Worm (Caenorhabditis elegans) whole organism, mixed stage, embryonic: ENCODE results near the gene C05C10.7.

Source experiments
- M03D4.4 ChIP-seq: sonication (generic microtip); optimal IDR thresholded peaks from 2 replicates; lab custom pipeline; 2017; ENCODE audit warnings: mild to moderate bottlenecking, missing genetic modification characterization, missing compliant biosample characterization
- bed-3 ChIP-seq: fragments of 200-800 bp; sonication (Bioruptor generic); optimal IDR thresholded peaks from 3 replicates; lab custom pipeline; 2018; ENCODE audit warnings: mild to moderate bottlenecking, missing genetic modification characterization, moderate library complexity, missing compliant biosample characterization
- blmp-1 ChIP-seq: fragments of 150-350 bp; optimal IDR thresholded peaks from 2 replicates; lab custom pipeline; 2014; ENCODE audit warnings: missing biosample characterization, missing genetic modification characterization
- ceh-39 ChIP-seq: fragments of 150-350 bp; optimal IDR thresholded peaks from 2 replicates; lab custom pipeline; 2014; ENCODE audit warnings: missing biosample characterization, missing genetic modification characterization
- ceh-43 ChIP-seq: fragments of 200-800 bp; sonication (Bioruptor generic); optimal IDR thresholded peaks from 2 replicates; lab custom pipeline; 2018; ENCODE audit warnings: mild to moderate bottlenecking, missing genetic modification characterization, moderate library complexity, missing compliant biosample characterization
- ceh-83 ChIP-seq: fragments of 200-800 bp; sonication (Bioruptor generic); optimal IDR thresholded peaks from 2 replicates; lab custom pipeline; 2018; ENCODE audit warnings: mild to moderate bottlenecking, missing genetic modification characterization, missing compliant biosample characterization
- ces-1 ChIP-seq: fragments of 150-350 bp; optimal IDR thresholded peaks from 2 replicates; lab custom pipeline; 2014; ENCODE audit warnings: missing biosample characterization, missing genetic modification reagents, missing genetic modification characterization
- cnd-1 ChIP-seq: fragments of 200-800 bp; sonication (Bioruptor generic); optimal IDR thresholded peaks from 2 replicates; lab custom pipeline; 2018; ENCODE audit warnings: mild to moderate bottlenecking, missing genetic modification characterization, missing compliant biosample characterization
- drap-1 ChIP-seq: fragments of 200-800 bp; sonication (Bioruptor generic); optimal IDR thresholded peaks from 3 replicates; lab custom pipeline; 2018; ENCODE audit warnings: mild to moderate bottlenecking, missing genetic modification characterization, missing compliant biosample characterization
- elt-1 ChIP-seq: sonication (generic microtip); optimal IDR thresholded peaks from 2 replicates; lab custom pipeline; 2017; ENCODE audit warnings: missing genetic modification characterization, mild to moderate bottlenecking, missing compliant biosample characterization, antibody characterized with exemption, moderate library complexity, borderline replicate concordance; ENCODE audit not compliant: insufficient read depth
- elt-3 ChIP-seq: fragments of 150-350 bp; optimal IDR thresholded peaks from 2 replicates; lab custom pipeline; 2014; ENCODE audit warnings: missing biosample characterization, missing genetic modification characterization
- flh-1 ChIP-seq: fragments of 200-800 bp; sonication (Bioruptor generic); optimal IDR thresholded peaks from 2 replicates; lab custom pipeline; 2018; ENCODE audit warnings: mild to moderate bottlenecking, missing genetic modification characterization, moderate library complexity, missing compliant biosample characterization
- ham-2 ChIP-seq: fragments of 200-800 bp; sonication (Bioruptor generic); optimal IDR thresholded peaks from 2 replicates; lab custom pipeline; 2018; ENCODE audit warnings: mild to moderate bottlenecking, missing genetic modification characterization, missing compliant biosample characterization
- hlh-1 ChIP-seq: fragments of 150-350 bp; optimal IDR thresholded peaks from 2 replicates; lab custom pipeline; 2014; ENCODE audit warnings: missing biosample characterization, missing genetic modification reagents, missing genetic modification characterization
- lin-13 ChIP-seq: fragments of 150-350 bp; optimal IDR thresholded peaks from 2 replicates; lab custom pipeline; 2014; ENCODE audit warnings: missing biosample characterization, missing genetic modification characterization
- lin-32 ChIP-seq: fragments of 200-800 bp; sonication (Bioruptor generic); optimal IDR thresholded peaks from 2 replicates; lab custom pipeline; 2018; ENCODE audit warnings: mild to moderate bottlenecking, missing genetic modification characterization, missing compliant biosample characterization
- lsy-2 ChIP-seq: fragments of 150-350 bp; optimal IDR thresholded peaks from 2 replicates; lab custom pipeline; 2014; ENCODE audit warnings: missing biosample characterization, missing genetic modification characterization
- mab-5 ChIP-seq: fragments of 150-350 bp; optimal IDR thresholded peaks from 2 replicates; lab custom pipeline; 2014; ENCODE audit warnings: missing biosample characterization, missing genetic modification characterization
- mep-1 ChIP-seq: fragments of 150-350 bp; optimal IDR thresholded peaks from 2 replicates; lab custom pipeline; 2017; ENCODE audit warnings: missing biosample characterization, missing genetic modification reagents, missing genetic modification characterization, inconsistent platforms
- mls-2 ChIP-seq: sonication (generic microtip); optimal IDR thresholded peaks from 2 replicates; lab custom pipeline; 2016; ENCODE audit warnings: mild to moderate bottlenecking, missing genetic modification characterization, moderate library complexity, missing compliant biosample characterization
- nhr-12 ChIP-seq: fragments of 150-350 bp; optimal IDR thresholded peaks from 2 replicates; lab custom pipeline; 2014; ENCODE audit warnings: missing biosample characterization, missing genetic modification characterization
- nhr-2 ChIP-seq: fragments of 150-350 bp; optimal IDR thresholded peaks from 2 replicates; lab custom pipeline; 2014; ENCODE audit warnings: missing biosample characterization, missing genetic modification characterization
- nhr-237 ChIP-seq: fragments of 150-350 bp; optimal IDR thresholded peaks from 2 replicates; lab custom pipeline; 2014; ENCODE audit warnings: missing biosample characterization, missing genetic modification characterization
- nhr-28 ChIP-seq: fragments of 150-350 bp; optimal IDR thresholded peaks from 2 replicates; lab custom pipeline; 2014; ENCODE audit warnings: missing biosample characterization, missing genetic modification characterization
- nhr-76 ChIP-seq: sonication (generic microtip); optimal IDR thresholded peaks from 2 replicates; lab custom pipeline; 2017; ENCODE audit warnings: missing biosample characterization, missing genetic modification characterization
- pha-4 ChIP-seq: fragments of 150-350 bp; optimal IDR thresholded peaks from 2 replicates; lab custom pipeline; 2018; ENCODE audit warnings: missing biosample characterization, missing genetic modification reagents, missing genetic modification characterization
- sem-2 ChIP-seq: fragments of 200-800 bp; sonication (Bioruptor generic); optimal IDR thresholded peaks from 2 replicates; lab custom pipeline; 2018; ENCODE audit warnings: mild to moderate bottlenecking, missing genetic modification characterization, missing compliant biosample characterization
- snpc-4 ChIP-seq: fragments of 150-350 bp; optimal IDR thresholded peaks from 2 replicates; lab custom pipeline; 2014; ENCODE audit warnings: missing biosample characterization, missing genetic modification characterization
- sptf-1 ChIP-seq: sonication (generic microtip); optimal IDR thresholded peaks from 2 replicates; lab custom pipeline; 2017; ENCODE audit warnings: mild to moderate bottlenecking, missing genetic modification characterization, moderate library complexity, missing compliant biosample characterization
- tbx-8 ChIP-seq: fragments of 200-800 bp; sonication (Bioruptor generic); optimal IDR thresholded peaks from 2 replicates; lab custom pipeline; 2018; ENCODE audit warnings: mild to moderate bottlenecking, missing genetic modification characterization, moderate library complexity, missing compliant biosample characterization
- unc-120 ChIP-seq: sonication (generic microtip); optimal IDR thresholded peaks from 2 replicates; lab custom pipeline; 2017; ENCODE audit warnings: missing genetic modification characterization, missing compliant biosample characterization; ENCODE audit not compliant: poor library complexity, severe bottlenecking
- unc-39 ChIP-seq: fragments of 150-350 bp; optimal IDR thresholded peaks from 2 replicates; lab custom pipeline; 2014; ENCODE audit warnings: missing biosample characterization, missing genetic modification characterization
- unc-62 ChIP-seq: fragments of 150-350 bp; optimal IDR thresholded peaks from 2 replicates; lab custom pipeline; 2014; ENCODE audit warnings: missing biosample characterization, missing genetic modification reagents, missing genetic modification characterization
- zip-8 ChIP-seq: fragments of 150-350 bp; optimal IDR thresholded peaks from 2 replicates; lab custom pipeline; 2014; ENCODE audit warnings: missing biosample characterization, missing genetic modification characterization
- ztf-11 ChIP-seq: fragments of 150-350 bp; optimal IDR thresholded peaks from 2 replicates; lab custom pipeline; 2014; ENCODE audit warnings: missing biosample characterization, missing genetic modification characterization

C05C10.7 gene

ce11 chrII:9967999-9968706 lies 29.4 kb upstream of the C05C10.7 start, which contains the start of the genes R53.4 and psf-1:
R53.4 (minus strand) TSS chrII:9968049.
psf-1 (plus strand) TSS chrII:9968673.
- no peak for TF ChIP-seq blmp-1
- peak; percentile 51 for TF ChIP-seq nhr-237
- TF ChIP-seq ceh-43 (GFP tag; lab: Kevin White, UChicago): no peak
- TF ChIP-seq tbx-8 (GFP tag; lab: Kevin White, UChicago): no peak
- no peak for TF ChIP-seq pha-4 (tag; lab: Kevin White, UChicago)
- no peak for TF ChIP-seq nhr-12 (tag; lab: Kevin White, UChicago)
- no peak for TF ChIP-seq ceh-39
- no peak for TF ChIP-seq unc-120 (tag; lab: Kevin White, UChicago)
- no peak for TF ChIP-seq ztf-11 (tag; lab: Kevin White, UChicago)
- no peak for TF ChIP-seq zip-8 (tag; lab: Kevin White, UChicago)
- no peak for TF ChIP-seq lin-32 (GFP tag; lab: Kevin White, UChicago)
- peak; percentile 81 for TF ChIP-seq mep-1 (tag; lab: Kevin White, UChicago)
- no peak for TF ChIP-seq unc-62 (GFP tag; lab: Kevin White, UChicago)
- TF ChIP-seq elt-3: no peak
- no peak for TF ChIP-seq sptf-1 (tag; lab: Kevin White, UChicago)
- no peak for TF ChIP-seq elt-1
- no peak for TF ChIP-seq nhr-28 (tag; lab: Kevin White, UChicago)
- TF ChIP-seq snpc-4 (tag; lab: Kevin White, UChicago): no peak
- no peak for TF ChIP-seq flh-1 (GFP tag; lab: Kevin White, UChicago)
- no peak for TF ChIP-seq drap-1
- peak; percentile 0 for TF ChIP-seq ces-1 (GFP tag; lab: Kevin White, UChicago)
- TF ChIP-seq cnd-1 (tag; lab: Kevin White, UChicago): no peak
- no peak for TF ChIP-seq M03D4.4
- no peak for TF ChIP-seq ceh-83 (GFP tag; lab: Kevin White, UChicago)
- no peak for TF ChIP-seq mls-2 (tag; lab: Kevin White, UChicago)
- TF ChIP-seq ham-2: peak; percentile 58
- peak; percentile 71 for TF ChIP-seq lsy-2 (tag; lab: Kevin White, UChicago)
- no peak for TF ChIP-seq sem-2 (GFP tag; lab: Kevin White, UChicago)
- no peak for TF ChIP-seq unc-39 (tag; lab: Kevin White, UChicago)
- TF ChIP-seq bed-3: no peak
- peak; percentile 4 for TF ChIP-seq hlh-1 (tag; lab: Kevin White, UChicago)
- TF ChIP-seq nhr-2 (tag; lab: Kevin White, UChicago): no peak
- TF ChIP-seq lin-13 (tag; lab: Kevin White, UChicago): no peak
- no peak for TF ChIP-seq mab-5 (tag; lab: Kevin White, UChicago)
- TF ChIP-seq nhr-76 (tag; lab: Kevin White, UChicago): no peak
- TF ChIP-seq, all 35 proteins: peak for 6

- TF ChIP-seq cnd-1 (tag; lab: Kevin White, UChicago) (no peak), elt-1 (peak; percentile 86)
Measured at ce11 chrII:9966954-9967353, 28.2 kb upstream of the C05C10.7 start, which contains the start of gene dtmk-1. dtmk-1 (minus strand) TSS chrII:9967099.

ce11 chrII:9965325-9965724 lies 26.6 kb upstream of the C05C10.7 start:
- no peak for TF ChIP-seq sem-2 (GFP tag; lab: Kevin White, UChicago)
- TF ChIP-seq ceh-83 (GFP tag; lab: Kevin White, UChicago): no peak
- no peak for TF ChIP-seq drap-1
- TF ChIP-seq nhr-28 (tag; lab: Kevin White, UChicago): no peak
- TF ChIP-seq mep-1 (tag; lab: Kevin White, UChicago): no peak
- no peak for TF ChIP-seq sptf-1 (tag; lab: Kevin White, UChicago)
- TF ChIP-seq pha-4 (tag; lab: Kevin White, UChicago): no peak
- TF ChIP-seq flh-1 (GFP tag; lab: Kevin White, UChicago): no peak
- no peak for TF ChIP-seq mls-2 (tag; lab: Kevin White, UChicago)
- no peak for TF ChIP-seq M03D4.4
- no peak for TF ChIP-seq blmp-1
- no peak for TF ChIP-seq lin-32 (GFP tag; lab: Kevin White, UChicago)
- no peak for TF ChIP-seq nhr-76 (tag; lab: Kevin White, UChicago)
- TF ChIP-seq ces-1 (GFP tag; lab: Kevin White, UChicago): no peak
- no peak for TF ChIP-seq unc-39 (tag; lab: Kevin White, UChicago)
- TF ChIP-seq ztf-11 (tag; lab: Kevin White, UChicago): no peak
- no peak for TF ChIP-seq lin-13 (tag; lab: Kevin White, UChicago)
- TF ChIP-seq elt-3: no peak
